Worm (Caenorhabditis elegans): Measurements from ENCODE around the gene C55A1.11.
"Not testable (repeated sequence)": the region's sequence is repeated elsewhere in the genome, so short reads cannot be mapped to it uniquely, and the experiment has no call there.

C55A1.11 gene

DNA sequence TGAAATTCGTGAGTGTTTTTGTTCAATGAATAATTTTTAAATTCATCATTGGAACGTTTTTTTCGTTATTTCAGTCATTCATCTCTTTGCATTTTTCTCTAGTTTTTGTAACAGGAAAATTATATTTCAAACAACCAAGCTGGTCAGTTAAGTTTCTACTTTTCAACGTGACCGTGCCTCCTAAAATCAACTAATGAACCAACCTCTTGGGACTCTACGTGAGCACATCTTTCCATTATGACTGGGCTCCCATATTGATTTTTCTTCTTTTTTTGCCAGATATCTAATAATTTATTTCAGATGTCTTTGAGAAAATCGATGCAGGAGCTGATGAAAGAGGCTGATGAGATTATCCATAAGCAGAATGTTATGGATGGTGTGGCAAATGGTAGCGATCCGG lies at the start of gene C55A1.11:
TSS of gene C55A1.11 (plus strand) at position 301 of the 400 bp plus-strand sequence.
- no peak for TF ChIP-seq R02D3.7 (tag; optimal IDR thresholded peaks at IDR 0.05)
- no peak for TF ChIP-seq sem-4 (tag; optimal IDR thresholded peaks at IDR 0.05)
- TF ChIP-seq zag-1 (tag; optimal IDR thresholded peaks at IDR 0.05): no peak
- TF ChIP-seq ama-1 (optimal IDR thresholded peaks at IDR 0.05): no peak
- no peak for TF ChIP-seq crh-2 (tag; optimal IDR thresholded peaks at IDR 0.05)
- no peak for TF ChIP-seq ztf-11 (tag; optimal IDR thresholded peaks at IDR 0.05)
- TF ChIP-seq nhr-10 (tag; optimal IDR thresholded peaks at IDR 0.05): no peak
- no peak for TF ChIP-seq nhr-129 (tag; optimal IDR thresholded peaks at IDR 0.05)
- no peak for TF ChIP-seq fos-1 (tag; optimal IDR thresholded peaks at IDR 0.05)
- no peak for TF ChIP-seq F13H6.1 (tag; optimal IDR thresholded peaks at IDR 0.05)
- no peak for TF ChIP-seq nhr-25 (tag; optimal IDR thresholded peaks at IDR 0.05)
- no peak for TF ChIP-seq nhr-12 (tag; optimal IDR thresholded peaks at IDR 0.05)
- no peak for TF ChIP-seq alr-1 (tag; optimal IDR thresholded peaks at IDR 0.05)
- no peak for TF ChIP-seq peb-1 (tag; optimal IDR thresholded peaks at IDR 0.05)
- TF ChIP-seq ztf-4 (tag; optimal IDR thresholded peaks at IDR 0.05): no peak
- TF ChIP-seq unc-62 (GFP tag; optimal IDR thresholded peaks at IDR 0.05): no peak
- TF ChIP-seq blmp-1 (tag; optimal IDR thresholded peaks at IDR 0.05; ENCODE audit: insufficient read depth): no peak

DNA sequence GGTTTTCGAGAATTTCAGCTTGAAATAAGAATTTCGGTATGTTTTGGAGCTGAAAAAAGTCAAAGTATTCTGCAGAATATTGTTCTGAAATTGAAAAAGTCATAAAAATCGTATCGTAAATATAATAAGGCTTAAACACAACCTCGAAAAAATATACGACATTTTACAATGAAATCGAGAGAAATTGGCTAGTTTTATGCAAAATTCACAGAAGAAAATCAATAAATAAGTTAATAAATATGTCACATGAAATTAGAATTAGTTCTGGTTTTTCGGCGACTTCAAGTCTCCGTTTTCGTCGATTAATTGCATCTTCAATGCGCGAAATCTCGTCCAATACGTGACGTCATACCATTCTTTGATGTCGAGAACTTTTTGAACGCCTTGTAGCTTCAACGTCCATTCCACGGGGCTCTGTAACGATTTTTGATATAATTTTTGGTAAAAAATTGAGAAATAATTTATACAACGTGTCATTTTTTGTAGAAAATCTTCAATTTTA lies 48.2 kb upstream of the C55A1.11 start, which contains the start of gene atx-3:
TSS of gene atx-3 (minus strand) at position 51 of the 502 bp plus-strand sequence.
- TF ChIP-seq nhr-25 (tag; optimal IDR thresholded peaks at IDR 0.05): peak; percentile 34
- no peak for TF ChIP-seq nhr-12 (tag; optimal IDR thresholded peaks at IDR 0.05)

DNA sequence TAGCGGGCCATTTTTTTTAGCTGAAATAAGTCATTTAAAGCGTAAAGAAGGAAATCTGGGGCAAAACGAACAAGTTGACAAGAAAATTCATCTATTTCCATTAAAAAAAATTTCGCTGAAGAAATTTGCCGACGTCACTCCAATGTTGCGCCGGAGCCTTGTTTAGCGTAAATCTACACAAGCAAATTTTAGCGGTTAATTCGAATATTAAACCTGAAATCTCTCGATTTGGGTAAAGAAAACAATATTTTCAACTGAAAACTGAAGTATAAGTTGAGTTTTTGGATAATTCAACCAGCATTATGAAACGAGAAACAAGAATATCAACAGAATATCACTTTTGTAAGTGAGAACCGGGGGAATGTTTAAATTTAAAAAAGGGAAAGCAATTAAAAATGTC lies 47.3 kb upstream of the C55A1.11 start, which contains the start of gene F28F8.9:
TSS of gene F28F8.9 (minus strand) at position 288 of the 400 bp plus-strand sequence.
- TF ChIP-seq Y55F3AM.14 (GFP tag; optimal IDR thresholded peaks at IDR 0.05) (no peak), sma-3 (GFP tag; optimal IDR thresholded peaks at IDR 0.05) (peak; percentile 4), sma-9 (GFP tag; optimal IDR thresholded peaks at IDR 0.05) (peak; percentile 39), sma-9 (tag; optimal IDR thresholded peaks at IDR 0.05) (no peak), unc-55 (GFP tag; optimal IDR thresholded peaks at IDR 0.05) (peak; percentile 62), ceh-16 (tag; optimal IDR thresholded peaks at IDR 0.05) (no peak), nhr-23 (tag; optimal IDR thresholded peaks at IDR 0.05) (no peak), gmeb-1 (tag; optimal IDR thresholded peaks at IDR 0.05) (peak; percentile 90), lin-13 (GFP tag; optimal IDR thresholded peaks at IDR 0.05) (peak; percentile 35), crh-2 (tag; optimal IDR thresholded peaks at IDR 0.05) (peak; percentile 32), snpc-4 (tag; optimal IDR thresholded peaks at IDR 0.05) (peak; percentile 36), nhr-129 (tag; optimal IDR thresholded peaks at IDR 0.05) (peak; percentile 66), R02D3.7 (tag; optimal IDR thresholded peaks at IDR 0.05) (peak; percentile 87), nhr-77 (tag; optimal IDR thresholded peaks at IDR 0.05) (no peak), lsy-2 (tag; optimal IDR thresholded peaks at IDR 0.05) (peak in 1 of 2 experiments; percentile 74), C34F6.9 (tag; optimal IDR thresholded peaks at IDR 0.05) (peak; percentile 55)

DNA sequence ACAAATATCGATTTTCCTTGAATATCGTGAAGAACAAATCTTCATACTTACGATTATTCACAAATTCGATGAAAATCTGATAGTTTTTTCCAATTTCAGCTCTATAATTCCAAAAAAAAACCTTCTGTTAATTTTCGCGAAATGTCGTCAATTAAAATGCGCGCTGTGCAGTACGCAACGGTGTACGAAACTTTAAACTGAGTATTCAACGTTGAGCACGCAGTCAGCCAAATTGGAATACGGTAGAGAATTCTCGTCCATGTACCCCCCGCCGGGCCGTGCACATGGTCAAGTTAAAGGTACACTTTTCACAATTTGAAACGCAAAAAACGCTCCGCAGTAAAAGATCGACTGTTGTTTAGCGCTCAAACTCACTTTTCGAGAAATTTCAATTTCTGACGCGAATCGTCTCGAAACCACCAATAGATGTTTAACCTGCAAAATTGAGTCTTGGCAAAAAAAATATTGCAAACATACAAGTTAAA lies 35.4 kb upstream of the C55A1.11 start, which contains the start of gene F28F8.7:
TSS of gene F28F8.7 (minus strand) at position 435 of the 485 bp plus-strand sequence.
- TF ChIP-seq F13H6.1 (tag; optimal IDR thresholded peaks at IDR 0.05): peak; percentile 25
- TF ChIP-seq nhr-129 (tag; optimal IDR thresholded peaks at IDR 0.05): peak; percentile 7
- peak; percentile 9 for TF ChIP-seq lin-13 (GFP tag; optimal IDR thresholded peaks at IDR 0.05)
- peak; percentile 24 for TF ChIP-seq crh-2 (tag; optimal IDR thresholded peaks at IDR 0.05)
- peak; percentile 65 to 95 for TF ChIP-seq lsy-2 (tag; optimal IDR thresholded peaks at IDR 0.05)
- peak; percentile 49 for TF ChIP-seq sma-3 (GFP tag; optimal IDR thresholded peaks at IDR 0.05)
- TF ChIP-seq unc-55 (GFP tag; optimal IDR thresholded peaks at IDR 0.05): peak; percentile 65

DNA sequence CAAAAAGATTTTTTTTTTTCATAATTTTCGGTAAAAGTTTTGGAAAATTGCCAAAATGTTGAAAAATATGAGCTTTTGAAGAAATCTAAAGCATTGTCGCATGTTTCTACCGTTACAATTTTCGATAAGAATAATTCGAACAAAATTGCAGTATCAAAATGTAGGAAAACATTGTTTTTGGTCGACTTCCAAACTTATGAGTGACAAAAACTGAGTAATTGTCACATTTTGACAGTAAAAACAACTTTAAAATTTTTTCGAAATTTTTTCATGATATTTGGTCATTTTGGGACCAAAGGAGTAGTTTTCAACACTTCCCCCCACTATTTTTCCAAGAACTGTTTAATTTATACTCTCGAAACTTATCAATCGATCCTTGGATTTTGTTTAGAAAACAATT lies 31.1 kb upstream of the C55A1.11 start, which contains the start of gene fbxa-139:
TSS of gene fbxa-139 (minus strand) at position 101 of the 400 bp plus-strand sequence.
- no peak for TF ChIP-seq crh-2 (tag; optimal IDR thresholded peaks at IDR 0.05)

DNA sequence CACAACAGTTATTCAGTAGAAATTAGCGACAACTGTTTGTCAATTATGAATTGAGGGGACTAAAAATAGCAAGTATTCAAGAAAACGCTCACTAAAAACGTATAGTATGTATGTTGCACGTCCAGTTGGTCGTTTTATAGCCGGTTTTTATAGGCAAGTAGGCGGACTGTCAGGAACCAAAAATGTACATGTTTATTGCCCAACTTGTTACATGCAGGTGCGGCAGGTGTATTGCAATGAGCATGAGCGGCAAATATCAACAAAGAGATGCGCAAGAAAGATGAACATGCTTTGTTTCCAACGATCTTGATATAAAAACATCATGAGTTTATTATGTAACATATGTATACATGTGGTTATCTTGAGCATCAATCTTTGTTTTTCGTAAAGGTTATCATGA lies 25.9 kb upstream of the C55A1.11 start, which contains the start of gene B0391.14:
TSS of gene B0391.14 (minus strand) at position 101 of the 400 bp plus-strand sequence.
- TF ChIP-seq dmd-4, nhr-10, skn-1 (tag; optimal IDR thresholded peaks at IDR 0.05): not testable (repeated sequence)

Data from whole organism, L2 larva.